Fruit fly (Drosophila melanogaster) whole organism, embryonic: ENCODE data around the gene thoc7.

Experiments used
- Atf6 ChIP-seq: fragments of 200-800 bp; sonication (Bioruptor generic); IDR thresholded peaks from 2 replicates; pipeline ENCODE4 v1.3.6; 2022; ENCODE audit warnings: missing biosample characterization, missing genetic modification characterization
- Bteb2 ChIP-seq: fragments of 200-800 bp; sonication (Bioruptor generic); optimal IDR thresholded peaks from 2 replicates; lab custom pipeline; 2016; ENCODE audit warnings: missing biosample characterization, missing genetic modification characterization
- C15 ChIP-seq: fragments of 200-800 bp; sonication (Bioruptor generic); IDR thresholded peaks from 3 replicates; pipeline ENCODE4 v1.3.6; 2022; ENCODE audit warnings: missing biosample characterization, missing genetic modification characterization
- CG11247 ChIP-seq: fragments of 200-800 bp; sonication (Bioruptor generic); IDR thresholded peaks from 2 replicates; pipeline ENCODE4 v1.3.6; 2022; ENCODE audit warnings: missing biosample characterization, missing genetic modification characterization
- CG11723 ChIP-seq: fragments of 200-800 bp; sonication (Bioruptor generic); optimal IDR thresholded peaks from 2 replicates; lab custom pipeline; 2017; ENCODE audit warnings: missing biosample characterization, mild to moderate bottlenecking, missing genetic modification characterization
- CG12071 ChIP-seq: fragments of 200-800 bp; sonication (Bioruptor generic); optimal IDR thresholded peaks from 3 replicates; lab custom pipeline; 2018; ENCODE audit warnings: missing biosample characterization, mild to moderate bottlenecking, missing genetic modification characterization
- CG12104 ChIP-seq: fragments of 200-800 bp; sonication (Bioruptor generic); optimal IDR thresholded peaks from 3 replicates; lab custom pipeline; 2016; ENCODE audit warnings: missing biosample characterization, missing genetic modification characterization
- CG12236 ChIP-seq: fragments of 200-800 bp; sonication (Bioruptor generic); optimal IDR thresholded peaks from 2 replicates; lab custom pipeline; 2016; ENCODE audit warnings: missing biosample characterization, missing genetic modification characterization
- CG12769 ChIP-seq: fragments of 200-800 bp; sonication (Bioruptor generic); optimal IDR thresholded peaks from 2 replicates; lab custom pipeline; 2019; ENCODE audit warnings: missing biosample characterization, mild to moderate bottlenecking, missing genetic modification characterization, moderate library complexity
- CG13296 ChIP-seq: fragments of 200-800 bp; sonication (Bioruptor generic); optimal IDR thresholded peaks from 3 replicates; lab custom pipeline; 2018; ENCODE audit warnings: missing biosample characterization, mild to moderate bottlenecking, missing genetic modification characterization
- CG14710 ChIP-seq: fragments of 200-800 bp; sonication (Bioruptor generic); optimal IDR thresholded peaks from 3 replicates; lab custom pipeline; 2019; ENCODE audit warnings: missing biosample characterization, mild to moderate bottlenecking, missing genetic modification characterization, moderate library complexity
- CG15479 ChIP-seq: fragments of 200-800 bp; sonication (Bioruptor generic); optimal IDR thresholded peaks from 3 replicates; lab custom pipeline; 2019; ENCODE audit warnings: missing biosample characterization, mild to moderate bottlenecking, missing genetic modification characterization, moderate library complexity
- CG15696 ChIP-seq: fragments of 200-800 bp; sonication (Bioruptor generic); optimal IDR thresholded peaks from 2 replicates; lab custom pipeline; 2019; ENCODE audit warnings: missing biosample characterization, mild to moderate bottlenecking, missing genetic modification characterization, moderate library complexity
- CG2678 ChIP-seq: fragments of 200-800 bp; sonication (Bioruptor generic); optimal IDR thresholded peaks from 3 replicates; lab custom pipeline; 2019; ENCODE audit warnings: missing biosample characterization, mild to moderate bottlenecking, missing genetic modification characterization, moderate library complexity
- CG2712 ChIP-seq: fragments of 200-800 bp; optimal IDR thresholded peaks from 3 replicates; lab custom pipeline; 2019; ENCODE audit warnings: missing biosample characterization, mild to moderate bottlenecking, missing genetic modification characterization, moderate library complexity
- CG34422 ChIP-seq: fragments of 200-800 bp; sonication (Bioruptor generic); IDR thresholded peaks from 3 replicates; pipeline ENCODE4 v1.3.6; 2022; ENCODE audit warnings: missing biosample characterization, missing genetic modification characterization
- CG4282 ChIP-seq: fragments of 200-800 bp; sonication (Bioruptor generic); optimal IDR thresholded peaks from 2 replicates; lab custom pipeline; 2016; ENCODE audit warnings: missing biosample characterization, missing genetic modification characterization
- CG4360 ChIP-seq: fragments of 200-800 bp; sonication (Bioruptor generic); IDR thresholded peaks from 2 replicates; pipeline ENCODE4 v1.3.6; 2022; ENCODE audit warnings: missing biosample characterization, missing genetic modification characterization
- CG5180 ChIP-seq: fragments of 200-800 bp; sonication (Bioruptor generic); optimal IDR thresholded peaks from 3 replicates; lab custom pipeline; 2017; ENCODE audit warnings: missing biosample characterization, missing genetic modification characterization, mild to moderate bottlenecking, moderate library complexity, missing genetic modification reagents
- CG5245 ChIP-seq: fragments of 200-800 bp; sonication (Bioruptor generic); optimal IDR thresholded peaks from 3 replicates; lab custom pipeline; 2016; ENCODE audit warnings: missing biosample characterization, missing genetic modification characterization
- CG6689 ChIP-seq: fragments of 200-800 bp; sonication (Bioruptor generic); IDR thresholded peaks from 2 replicates; pipeline ENCODE4 v1.3.6; 2022; ENCODE audit warnings: missing biosample characterization, missing genetic modification characterization
- CG7556 ChIP-seq: fragments of 200-800 bp; sonication (Bioruptor generic); optimal IDR thresholded peaks from 2 replicates; lab custom pipeline; 2017; ENCODE audit warnings: missing biosample characterization, mild to moderate bottlenecking, missing genetic modification characterization
- CG7745 ChIP-seq: fragments of 200-800 bp; sonication (Bioruptor generic); optimal IDR thresholded peaks from 2 replicates; lab custom pipeline; 2018; ENCODE audit warnings: missing biosample characterization, mild to moderate bottlenecking, missing genetic modification characterization, moderate library complexity
- CG8924 ChIP-seq: fragments of 200-800 bp; optimal IDR thresholded peaks from 3 replicates; lab custom pipeline; 2019; ENCODE audit warnings: missing biosample characterization, mild to moderate bottlenecking, missing genetic modification characterization, moderate library complexity
- CkIIα-i1 ChIP-seq: fragments of 200-800 bp; sonication (Bioruptor generic); IDR thresholded peaks from 2 replicates; pipeline ENCODE4 v1.3.6; 2022; ENCODE audit warnings: missing biosample characterization, missing genetic modification characterization
- Hmr ChIP-seq: fragments of 200-800 bp; sonication (Bioruptor generic); optimal IDR thresholded peaks from 3 replicates; lab custom pipeline; 2017; ENCODE audit warnings: mild to moderate bottlenecking, missing biosample characterization, missing genetic modification reagents, missing genetic modification characterization
- Max ChIP-seq: fragments of 200-800 bp; sonication (Bioruptor generic); optimal IDR thresholded peaks from 2 replicates; lab custom pipeline; 2016; ENCODE audit warnings: missing biosample characterization, mild to moderate bottlenecking, missing genetic modification characterization
- Meics ChIP-seq: fragments of 200-800 bp; sonication (Bioruptor generic); optimal IDR thresholded peaks from 2 replicates; lab custom pipeline; 2017; ENCODE audit warnings: missing biosample characterization, mild to moderate bottlenecking, missing genetic modification characterization
- Neu2 ChIP-seq: fragments of 200-800 bp; sonication (Bioruptor generic); optimal IDR thresholded peaks from 3 replicates; lab custom pipeline; 2016; ENCODE audit warnings: missing biosample characterization, missing genetic modification characterization, borderline replicate concordance
- Nf-YA ChIP-seq: fragments of 200-800 bp; sonication (Bioruptor generic); IDR thresholded peaks from 2 replicates; pipeline ENCODE4 v1.3.6; 2022; ENCODE audit warnings: missing biosample characterization, missing genetic modification characterization
- NfI ChIP-seq: fragments of 200-800 bp; sonication (Bioruptor generic); optimal IDR thresholded peaks from 3 replicates; lab custom pipeline; 2018; ENCODE audit warnings: missing biosample characterization, mild to moderate bottlenecking, missing genetic modification characterization, moderate library complexity
- Ptx1 ChIP-seq: fragments of 200-800 bp; sonication (Bioruptor generic); IDR thresholded peaks from 2 replicates; pipeline ENCODE4 v1.3.6; 2022; ENCODE audit warnings: missing biosample characterization, missing genetic modification characterization
- Ravus ChIP-seq: fragments of 200-800 bp; sonication (Bioruptor generic); IDR thresholded peaks from 2 replicates; pipeline ENCODE4 v1.3.6; 2022; ENCODE audit warnings: missing biosample characterization, missing genetic modification characterization
- Six4 ChIP-seq: fragments of 200-800 bp; sonication (Bioruptor generic); optimal IDR thresholded peaks from 2 replicates; lab custom pipeline; 2016; ENCODE audit warnings: missing biosample characterization, missing genetic modification characterization
- TFAM ChIP-seq: fragments of 200-800 bp; sonication (Bioruptor generic); optimal IDR thresholded peaks from 2 replicates; lab custom pipeline; 2017; ENCODE audit warnings: missing biosample characterization, missing genetic modification characterization, inconsistent platforms
- Xrp1 ChIP-seq: fragments of 200-800 bp; sonication (Bioruptor generic); IDR thresholded peaks from 2 replicates; pipeline ENCODE4 v1.3.6; 2022; ENCODE audit warnings: missing biosample characterization, missing genetic modification characterization
- cad ChIP-seq: fragments of >200 bp; optimal IDR thresholded peaks from 2 replicates; lab custom pipeline; 2017; ENCODE audit warnings: missing biosample characterization, missing genetic modification characterization
- chif ChIP-seq, 2 experiments: fragments of 200-800 bp; sonication (Bioruptor generic); optimal IDR thresholded peaks; 3 replicates each; lab custom pipeline; 2016; ENCODE audit warnings: missing biosample characterization in 2 of 2, missing genetic modification characterization in 2 of 2
- chinmo ChIP-seq: fragments of 200-800 bp; sonication (Bioruptor generic); IDR thresholded peaks from 4 replicates; pipeline ENCODE4 v1.3.6; 2022; ENCODE audit warnings: missing biosample characterization, missing genetic modification characterization; ENCODE audit not compliant: partially characterized antibody
- crp ChIP-seq, 2 experiments: fragments of 200-800 bp; sonication (Bioruptor generic); optimal IDR thresholded peaks; 2 replicates in 1 of 2; 3 replicates in 1 of 2; lab custom pipeline; 2017; ENCODE audit warnings: missing biosample characterization in 2 of 2, missing genetic modification characterization in 2 of 2, mild to moderate bottlenecking in 1 of 2, moderate library complexity in 1 of 2
- disco-r ChIP-seq: fragments of 200-800 bp; sonication (Bioruptor generic); optimal IDR thresholded peaks from 2 replicates; lab custom pipeline; 2016; ENCODE audit warnings: missing biosample characterization, missing genetic modification characterization
- eyg ChIP-seq: fragments of 200-800 bp; sonication (Bioruptor generic); optimal IDR thresholded peaks from 3 replicates; lab custom pipeline; 2016; ENCODE audit warnings: missing biosample characterization, missing genetic modification characterization
- gro ChIP-seq: fragments of 200-800 bp; sonication (Bioruptor generic); optimal IDR thresholded peaks from 2 replicates; lab custom pipeline; 2016; ENCODE audit warnings: missing biosample characterization, missing genetic modification characterization
- gsb ChIP-seq: fragments of 200-800 bp; sonication (Bioruptor generic); IDR thresholded peaks from 2 replicates; pipeline ENCODE4 v1.3.6; 2022; ENCODE audit warnings: missing biosample characterization, missing genetic modification characterization
- hth ChIP-seq: fragments of >200 bp; optimal IDR thresholded peaks from 2 replicates; lab custom pipeline; 2017; ENCODE audit warnings: inconsistent platforms
- insv ChIP-seq, 2 experiments: fragments of 200-800 bp; sonication (Bioruptor generic); optimal IDR thresholded peaks; 3 replicates each; lab custom pipeline; 2016 to 2018; ENCODE audit warnings: missing biosample characterization in 2 of 2, missing genetic modification characterization in 2 of 2
- pros ChIP-seq: fragments of 200-800 bp; sonication (Bioruptor generic); optimal IDR thresholded peaks from 3 replicates; lab custom pipeline; 2019; ENCODE audit warnings: missing biosample characterization, mild to moderate bottlenecking, missing genetic modification characterization, moderate library complexity
- sisA ChIP-seq: fragments of 200-800 bp; sonication (Bioruptor generic); IDR thresholded peaks from 2 replicates; pipeline ENCODE4 v1.3.6; 2022; ENCODE audit warnings: missing biosample characterization, missing genetic modification characterization
- usp ChIP-seq: fragments of >200 bp; optimal IDR thresholded peaks from 2 replicates; lab custom pipeline; 2017; ENCODE audit warnings: missing biosample characterization, missing genetic modification characterization

thoc7 gene

DNA sequence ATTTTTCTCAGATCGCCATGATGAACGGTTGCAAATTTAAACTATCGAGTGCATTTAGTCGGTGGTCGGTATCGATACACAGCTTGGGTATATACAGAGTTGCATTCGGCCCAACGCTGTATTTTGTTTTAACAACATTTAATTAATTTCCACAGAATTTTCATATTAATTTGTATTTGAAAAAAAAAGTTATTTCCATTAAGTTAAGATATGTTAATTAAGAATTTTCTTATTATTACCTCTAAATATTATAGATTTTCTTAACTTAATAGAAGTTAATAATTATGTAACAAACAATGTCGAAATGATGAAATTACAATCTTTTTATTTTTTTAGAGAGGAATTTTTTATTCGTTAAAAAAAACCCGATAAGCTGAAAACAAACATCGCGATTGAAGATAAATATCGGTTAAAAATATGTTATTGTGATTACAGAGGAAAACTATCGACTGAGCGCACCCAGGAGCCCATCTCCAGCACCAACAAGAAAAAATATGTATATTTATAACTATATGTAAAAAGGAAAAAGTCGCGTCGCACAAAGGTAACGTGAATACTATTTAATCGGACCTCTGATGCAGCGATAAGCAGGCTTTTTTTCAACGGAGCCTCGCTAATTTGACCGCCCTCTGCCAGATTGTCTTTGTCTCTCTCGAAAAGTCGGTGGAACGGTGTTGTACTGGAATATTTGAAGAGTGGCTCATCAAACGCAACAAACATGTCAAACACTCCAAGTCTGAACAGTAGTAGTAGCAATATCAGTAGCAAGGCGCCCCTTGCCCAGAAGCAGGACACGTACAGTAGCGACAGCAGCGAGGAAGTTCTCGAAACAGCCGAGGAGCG, 12.5 kb downstream of the thoc7 start, which contains the start of the genes rno and mri (continued):
- TF ChIP-seq eyg: no peak
- TF ChIP-seq CG12071 (GFP tag; lab: Kevin White, UChicago): no peak
- peak; percentile 9 for TF ChIP-seq Max (GFP tag; lab: Kevin White, UChicago)
- peak; percentile 58; the same call in 1 of the 3 replicates for TF ChIP-seq CG34422 (GFP tag; lab: Robert Waterston, UW)
- TF ChIP-seq Bteb2 (GFP tag; lab: Kevin White, UChicago): peak; percentile 15
- TF ChIP-seq C15: no peak
- TF ChIP-seq CG5180 (GFP tag; lab: Kevin White, UChicago): peak; percentile 53
- TF ChIP-seq NfI (GFP tag; lab: Kevin White, UChicago): peak; percentile 67
- TF ChIP-seq sisA (GFP tag; lab: Robert Waterston, UW): peak; percentile 64; the same call in 1 of the 2 replicates
- peak; percentile 86 for TF ChIP-seq CG2712
- no peak for TF ChIP-seq CkIIα-i1 (GFP tag; lab: Robert Waterston, UW)
- TF ChIP-seq cad (GFP tag; lab: Kevin White, UChicago): no peak
- peak; percentile 28 for TF ChIP-seq Ravus (GFP tag; lab: Robert Waterston, UW)
- TF ChIP-seq CG11247: peak; percentile 50; the same call in 1 of the 2 replicates
- TF ChIP-seq CG4360 (GFP tag; lab: Robert Waterston, UW): no peak
- TF ChIP-seq CG14710 (tag; lab: Kevin White, UChicago): peak; percentile 93
- TF ChIP-seq CG5245: peak; percentile 39
- no peak for TF ChIP-seq gsb (GFP tag; lab: Robert Waterston, UW)
- no peak for TF ChIP-seq gro (GFP tag; lab: Kevin White, UChicago)
- no peak for TF ChIP-seq Neu2
- peak; percentile 88 for TF ChIP-seq CG6689 (GFP tag; lab: Robert Waterston, UW)
- no peak for TF ChIP-seq CG7745 (tag; lab: Kevin White, UChicago)
- peak; percentile 69 for TF ChIP-seq CG7556 (GFP tag; lab: Kevin White, UChicago)
- no peak for TF ChIP-seq CG15479 (GFP tag; lab: Kevin White, UChicago)
- TF ChIP-seq crp (GFP tag; optimal IDR thresholded peaks at IDR 0.05; lab: Kevin White, UChicago): peak in 1 of 2 experiments; percentile 11
- TF ChIP-seq chif (GFP tag; optimal IDR thresholded peaks at IDR 0.05; lab: Kevin White, UChicago): no peak
- TF ChIP-seq CG8924 (tag; lab: Kevin White, UChicago): peak; percentile 85
- TF ChIP-seq Nf-YA (GFP tag; lab: Robert Waterston, UW): peak; percentile 23; the same call in 1 of the 2 replicates
- peak; percentile 81 for TF ChIP-seq Ptx1
- TF ChIP-seq pros (GFP tag; lab: Kevin White, UChicago): no peak
- TF ChIP-seq CG2678: peak; percentile 68
- no peak for TF ChIP-seq hth (lab: Kevin White, UChicago)
- no peak for TF ChIP-seq CG13296
- peak; percentile 61 for TF ChIP-seq Six4
- TF ChIP-seq Meics (GFP tag; lab: Kevin White, UChicago): peak; percentile 65
- no peak for TF ChIP-seq CG12236 (GFP tag; lab: Kevin White, UChicago)
- no peak for TF ChIP-seq CG4282 (GFP tag; lab: Kevin White, UChicago)
- TF ChIP-seq disco-r: no peak
- TF ChIP-seq CG12769: no peak
- TF ChIP-seq Xrp1: peak; percentile 72
- peak; percentile 67; the same call in 1 of the 2 replicates for TF ChIP-seq Atf6
- no peak for TF ChIP-seq insv (GFP tag; optimal IDR thresholded peaks at IDR 0.05; lab: Kevin White, UChicago)
- TF ChIP-seq CG11723 (GFP tag; lab: Kevin White, UChicago): no peak
- TF ChIP-seq Hmr: peak; percentile 71
- TF ChIP-seq CG15696: peak; percentile 71
- peak; percentile 85; the same call in 2 of the 4 replicates for TF ChIP-seq chinmo (GFP tag; lab: Robert Waterston, UW)
- no peak for TF ChIP-seq usp (GFP tag; lab: Kevin White, UChicago)
- no peak for TF ChIP-seq TFAM
- TF ChIP-seq CG12104 (GFP tag; lab: Kevin White, UChicago): peak; percentile 67
